Worm (Caenorhabditis elegans): Measurements from ENCODE around the gene B0212.3.

ce11 chrIV:3491477-3491876 lies 48.5 kb upstream of the B0212.3 start, which contains the start of gene srz-78:
- TF ChIP-seq nhr-77 (tag; optimal IDR thresholded peaks at IDR 0.05) (no peak), fkh-10 (GFP tag; optimal IDR thresholded peaks at IDR 0.05) (no peak)

Measured in whole organism, L3 larva.